Worm (Caenorhabditis elegans) whole organism, late embryonic: ENCODE results near the gene EEED8.3.

ENCODE experiments used
- ama-1 ChIP-seq: fragments of 150-350 bp; optimal IDR thresholded peaks from 2 replicates; lab custom pipeline; 2014
- ceh-31 ChIP-seq: sonication (generic microtip); optimal IDR thresholded peaks from 2 replicates; lab custom pipeline; 2016; ENCODE audit warnings: missing genetic modification characterization, missing compliant biosample characterization
- elt-2 ChIP-seq: sonication (generic microtip); optimal IDR thresholded peaks from 2 replicates; lab custom pipeline; 2016; ENCODE audit warnings: missing genetic modification reagents, missing genetic modification characterization, missing compliant biosample characterization
- eyg-1 ChIP-seq: sonication (generic microtip); optimal IDR thresholded peaks from 2 replicates; lab custom pipeline; 2016; ENCODE audit warnings: missing genotype, missing genetic modification characterization, missing compliant biosample characterization
- hlh-6 ChIP-seq: sonication (generic microtip); optimal IDR thresholded peaks from 2 replicates; lab custom pipeline; 2016; ENCODE audit warnings: missing genotype, missing genetic modification characterization, missing compliant biosample characterization
- pha-4 ChIP-seq: fragments of 150-350 bp; optimal IDR thresholded peaks from 2 replicates; lab custom pipeline; 2018; ENCODE audit warnings: missing biosample characterization, missing genetic modification reagents, missing genetic modification characterization
- sdc-2 ChIP-seq: sonication (generic microtip); optimal IDR thresholded peaks from 2 replicates; lab custom pipeline; 2016; ENCODE audit warnings: missing genotype, missing genetic modification characterization, missing compliant biosample characterization
- tbx-2 ChIP-seq: sonication (generic microtip); optimal IDR thresholded peaks from 2 replicates; lab custom pipeline; 2016; ENCODE audit warnings: missing genetic modification characterization, missing compliant biosample characterization

- TF ChIP-seq pha-4 (no peak), eyg-1 (tag; lab: Kevin White, UChicago) (no peak), ama-1 (no peak), hlh-6 (no peak), elt-2 (peak; percentile 74), ceh-31 (tag; lab: Kevin White, UChicago) (peak; percentile 6), tbx-2 (peak; percentile 43), sdc-2 (tag; lab: Kevin White, UChicago) (no peak)
These were observed 12.0 kb downstream of the EEED8.3 start for ce11 chrII:5426054-5426453.
